Fruit fly (Drosophila melanogaster): ENCODE measurements around the gene CG43725.

dm6 chr2L:11086357-11086924 is 11.1 kb downstream of the CG43725 start, which contains the start of gene CG16854:
- TF ChIP-seq Dll (optimal IDR thresholded peaks at IDR 0.05): no peak
- TF ChIP-seq pan (optimal IDR thresholded peaks at IDR 0.05): no peak
- TF ChIP-seq usp (GFP tag; optimal IDR thresholded peaks at IDR 0.05): no peak
